Fruit fly (Drosophila melanogaster): Measurements from ENCODE around the gene Nasp.

The Nasp gene

DNA sequence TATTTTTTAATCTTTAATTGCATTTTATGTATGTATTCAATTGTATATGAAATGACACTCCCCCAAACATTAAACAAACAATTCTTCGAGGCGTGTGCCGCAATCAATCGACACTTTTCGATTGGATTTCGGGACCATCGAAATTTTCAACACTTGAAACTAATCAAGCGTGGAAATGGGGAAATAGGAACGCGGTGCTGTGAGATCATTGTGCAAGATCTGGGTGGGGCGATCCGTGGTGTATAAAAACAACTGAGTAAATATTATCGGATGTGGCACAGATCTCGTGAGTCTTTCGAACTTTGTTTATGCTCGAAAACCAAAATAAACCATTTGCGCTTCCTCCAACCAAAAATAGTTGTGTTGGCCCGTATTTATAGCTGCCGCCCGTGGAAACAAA lies 6.3 kb upstream of the Nasp start:
- no peak for TF ChIP-seq N (GFP tag; optimal IDR thresholded peaks at IDR 0.05)
- no peak for TF ChIP-seq Hr78 (GFP tag; optimal IDR thresholded peaks at IDR 0.05)
- TF ChIP-seq dl (GFP tag; optimal IDR thresholded peaks at IDR 0.05; ENCODE audit: insufficient read depth in 1 of 2, partially characterized antibody in 2 of 2), result no peak
- no peak for TF ChIP-seq lola (GFP tag; optimal IDR thresholded peaks at IDR 0.05)
- no peak for TF ChIP-seq jim (GFP tag; optimal IDR thresholded peaks at IDR 0.05)
- TF ChIP-seq Mio (GFP tag; optimal IDR thresholded peaks at IDR 0.05), result no peak
- no peak for TF ChIP-seq Abd-B (GFP tag; optimal IDR thresholded peaks at IDR 0.05)
- no peak for TF ChIP-seq Dif (GFP tag; optimal IDR thresholded peaks at IDR 0.05; ENCODE audit: partially characterized antibody)
- no peak for TF ChIP-seq brk (GFP tag; optimal IDR thresholded peaks at IDR 0.05)
- no peak for TF ChIP-seq psq (GFP tag; optimal IDR thresholded peaks at IDR 0.05)
- TF ChIP-seq foxo (GFP tag; optimal IDR thresholded peaks at IDR 0.05), result no peak
- no peak for TF ChIP-seq woc (GFP tag; optimal IDR thresholded peaks at IDR 0.05)
- TF ChIP-seq Vsx2 (GFP tag; optimal IDR thresholded peaks at IDR 0.05; ENCODE audit: partially characterized antibody), result no peak
- TF ChIP-seq dmrt93B (GFP tag; optimal IDR thresholded peaks at IDR 0.05), result no peak
- no peak for TF ChIP-seq usp (GFP tag; optimal IDR thresholded peaks at IDR 0.05)

DNA sequence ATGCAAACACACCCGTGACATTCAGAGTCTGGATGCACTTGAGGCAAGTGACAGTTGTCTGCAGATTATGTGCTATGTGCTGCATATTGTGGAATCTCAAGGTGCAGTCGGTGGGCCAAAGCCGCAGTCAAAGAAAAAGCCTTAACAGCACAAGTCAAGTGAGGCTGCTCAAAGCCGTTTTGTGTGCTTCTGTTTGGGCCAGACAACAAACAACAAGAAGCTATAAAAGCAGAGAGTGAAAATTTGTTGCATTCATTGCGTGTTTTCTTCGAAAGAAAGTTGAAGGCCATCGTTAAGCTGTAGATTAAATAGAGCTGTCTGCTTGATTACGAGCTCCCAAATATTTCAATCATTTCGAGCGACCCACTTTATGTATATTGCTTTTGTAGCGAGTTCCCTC lies 5.7 kb upstream of the Nasp start:
- TF ChIP-seq jim (GFP tag; optimal IDR thresholded peaks at IDR 0.05) (no peak), tai (GFP tag; optimal IDR thresholded peaks at IDR 0.05) (no peak), GATAd (GFP tag; optimal IDR thresholded peaks at IDR 0.05) (no peak), brk (GFP tag; optimal IDR thresholded peaks at IDR 0.05) (no peak), CrebA (GFP tag; optimal IDR thresholded peaks at IDR 0.05; ENCODE audit: borderline replicate concordance) (no peak), dmrt93B (GFP tag; optimal IDR thresholded peaks at IDR 0.05) (no peak), lola (GFP tag; optimal IDR thresholded peaks at IDR 0.05) (no peak), Hr78 (GFP tag; optimal IDR thresholded peaks at IDR 0.05) (no peak), Hnf4 (GFP tag; optimal IDR thresholded peaks at IDR 0.05) (no peak), Vsx2 (GFP tag; optimal IDR thresholded peaks at IDR 0.05; ENCODE audit: partially characterized antibody) (no peak), foxo (GFP tag; optimal IDR thresholded peaks at IDR 0.05) (no peak), pan (optimal IDR thresholded peaks at IDR 0.05) (no peak), Myc (optimal IDR thresholded peaks at IDR 0.05) (no peak)

DNA sequence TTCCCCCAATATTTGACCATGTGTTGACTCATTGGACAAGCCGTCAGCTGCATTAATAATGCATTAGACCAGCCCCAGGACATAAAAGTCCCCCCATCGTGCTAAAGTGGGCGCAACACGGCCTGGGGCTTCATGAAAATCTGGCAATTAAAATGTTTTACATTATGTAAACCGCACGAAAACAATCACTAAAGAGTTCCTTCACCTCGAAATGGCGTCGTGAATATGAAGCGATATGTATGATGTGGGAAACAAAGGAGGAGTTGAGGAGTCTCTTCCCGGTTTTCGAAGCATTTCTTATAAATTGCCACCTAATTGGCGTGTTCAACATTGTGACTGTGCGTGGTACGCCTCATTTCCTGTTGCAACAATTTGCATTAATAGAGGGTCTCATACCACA lies 4.9 kb upstream of the Nasp start:
- no peak for TF ChIP-seq dsf (GFP tag; optimal IDR thresholded peaks at IDR 0.05; ENCODE audit: borderline replicate concordance)

DNA sequence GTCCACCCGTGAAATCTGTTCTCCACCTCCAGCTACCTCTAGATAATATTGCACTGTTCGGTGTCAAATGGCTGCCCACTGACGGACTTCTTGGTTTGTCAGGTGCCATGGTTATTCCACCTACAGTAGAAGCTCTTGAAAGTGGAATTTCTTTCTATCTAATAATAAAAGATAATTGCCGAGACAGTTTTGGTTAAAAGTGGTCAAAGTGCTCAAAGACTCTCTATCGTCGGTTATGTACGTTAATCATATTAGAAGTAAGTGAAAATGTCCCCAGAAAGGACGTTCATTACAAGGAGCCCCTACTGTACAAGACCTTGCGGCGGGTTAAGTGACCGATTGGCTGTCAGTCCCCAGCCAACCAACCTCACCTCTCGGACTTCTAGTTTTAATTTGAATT lies 3.4 kb upstream of the Nasp start:
- peak; percentile 60 for TF ChIP-seq h (GFP tag; optimal IDR thresholded peaks at IDR 0.05)
- peak; percentile 52 for TF ChIP-seq HLH106 (tag; optimal IDR thresholded peaks at IDR 0.05)
- no peak for TF ChIP-seq Dfd (GFP tag; optimal IDR thresholded peaks at IDR 0.05)
- peak; percentile 54 for TF ChIP-seq Hnf4 (GFP tag; optimal IDR thresholded peaks at IDR 0.05)
- peak; percentile 50 for TF ChIP-seq rgr (GFP tag; optimal IDR thresholded peaks at IDR 0.05)
- TF ChIP-seq ey (GFP tag; optimal IDR thresholded peaks at IDR 0.05), result peak; percentile 65
- TF ChIP-seq br (GFP tag; optimal IDR thresholded peaks at IDR 0.05), result peak; percentile 42
- peak in 1 of 2 experiments; percentile 53 for TF ChIP-seq foxo (GFP tag; optimal IDR thresholded peaks at IDR 0.05)
- TF ChIP-seq fru (GFP tag; optimal IDR thresholded peaks at IDR 0.05), result peak; percentile 47
- peak; percentile 15 for TF ChIP-seq sv (GFP tag; optimal IDR thresholded peaks at IDR 0.05)
- TF ChIP-seq OdsH (GFP tag; optimal IDR thresholded peaks at IDR 0.05), result peak; percentile 46
- peak; percentile 19 for TF ChIP-seq dmrt93B (GFP tag; optimal IDR thresholded peaks at IDR 0.05)
- no peak for TF ChIP-seq CrebA (GFP tag; optimal IDR thresholded peaks at IDR 0.05; ENCODE audit: borderline replicate concordance)
- no peak for TF ChIP-seq Dif (GFP tag; optimal IDR thresholded peaks at IDR 0.05; ENCODE audit: partially characterized antibody)
- peak; percentile 12 for TF ChIP-seq psq (GFP tag; optimal IDR thresholded peaks at IDR 0.05)
- no peak for TF ChIP-seq sage (GFP tag; optimal IDR thresholded peaks at IDR 0.05)
- peak; percentile 54 for TF ChIP-seq tai (GFP tag; optimal IDR thresholded peaks at IDR 0.05)

DNA sequence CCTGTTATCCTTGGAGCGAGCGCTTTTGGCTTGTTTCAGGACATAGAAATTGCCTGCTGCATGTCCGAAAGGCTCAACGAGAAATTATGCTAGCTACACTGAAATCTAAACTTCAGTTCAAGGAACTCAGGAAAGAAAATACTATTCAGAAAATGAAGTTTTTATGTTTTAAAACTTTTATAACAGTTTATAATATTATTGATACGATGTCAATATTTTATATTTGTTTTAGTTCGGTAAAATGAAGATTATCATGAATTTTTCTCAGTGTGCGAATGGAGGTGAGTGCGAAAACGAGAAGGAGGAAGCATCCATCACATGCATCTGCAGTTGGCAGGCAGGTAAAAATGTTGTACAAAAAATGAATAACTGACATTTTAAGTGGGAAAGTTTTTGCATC lies 1.2 kb upstream of the Nasp start:
- TF ChIP-seq Rel (GFP tag; optimal IDR thresholded peaks at IDR 0.05) (no peak), Rel (tag; optimal IDR thresholded peaks at IDR 0.05) (no peak), brk (GFP tag; optimal IDR thresholded peaks at IDR 0.05) (peak; percentile 46), Dfd (GFP tag; optimal IDR thresholded peaks at IDR 0.05) (no peak), Hr83 (GFP tag; optimal IDR thresholded peaks at IDR 0.05; ENCODE audit: poor library complexity, severe bottlenecking) (no peak), Myc (optimal IDR thresholded peaks at IDR 0.05) (no peak), h (GFP tag; optimal IDR thresholded peaks at IDR 0.05) (peak; percentile 72), psq (GFP tag; optimal IDR thresholded peaks at IDR 0.05) (peak; percentile 72), Dif (GFP tag; optimal IDR thresholded peaks at IDR 0.05; ENCODE audit: partially characterized antibody) (no peak), br (GFP tag; optimal IDR thresholded peaks at IDR 0.05) (peak; percentile 62), N (GFP tag; optimal IDR thresholded peaks at IDR 0.05) (no peak), sage (GFP tag; optimal IDR thresholded peaks at IDR 0.05) (peak; percentile 63), dsf (GFP tag; optimal IDR thresholded peaks at IDR 0.05; ENCODE audit: borderline replicate concordance) (no peak), CrebA (GFP tag; optimal IDR thresholded peaks at IDR 0.05; ENCODE audit: borderline replicate concordance) (no peak), ey (GFP tag; optimal IDR thresholded peaks at IDR 0.05) (peak; percentile 62), foxo (GFP tag; optimal IDR thresholded peaks at IDR 0.05) (peak in 1 of 2 experiments; percentile 82), Hnf4 (GFP tag; optimal IDR thresholded peaks at IDR 0.05) (peak; percentile 74), Sp1 (GFP tag; optimal IDR thresholded peaks at IDR 0.05) (peak; percentile 71), tai (GFP tag; optimal IDR thresholded peaks at IDR 0.05) (no peak), Hr78 (GFP tag; optimal IDR thresholded peaks at IDR 0.05) (no peak), CG32264 (GFP tag; optimal IDR thresholded peaks at IDR 0.05) (no peak), GATAd (GFP tag; optimal IDR thresholded peaks at IDR 0.05) (no peak), pan (optimal IDR thresholded peaks at IDR 0.05) (no peak), Abd-B (GFP tag; optimal IDR thresholded peaks at IDR 0.05) (no peak), Jra (GFP tag; optimal IDR thresholded peaks at IDR 0.05) (peak; percentile 22), woc (GFP tag; optimal IDR thresholded peaks at IDR 0.05) (peak; percentile 56), CG9705 (GFP tag; optimal IDR thresholded peaks at IDR 0.05) (no peak), usp (GFP tag; optimal IDR thresholded peaks at IDR 0.05) (no peak)

All from whole organism, wandering third instar larva.